Fruit fly (Drosophila melanogaster): ENCODE data around the gene okr.

The okr gene

DNA sequence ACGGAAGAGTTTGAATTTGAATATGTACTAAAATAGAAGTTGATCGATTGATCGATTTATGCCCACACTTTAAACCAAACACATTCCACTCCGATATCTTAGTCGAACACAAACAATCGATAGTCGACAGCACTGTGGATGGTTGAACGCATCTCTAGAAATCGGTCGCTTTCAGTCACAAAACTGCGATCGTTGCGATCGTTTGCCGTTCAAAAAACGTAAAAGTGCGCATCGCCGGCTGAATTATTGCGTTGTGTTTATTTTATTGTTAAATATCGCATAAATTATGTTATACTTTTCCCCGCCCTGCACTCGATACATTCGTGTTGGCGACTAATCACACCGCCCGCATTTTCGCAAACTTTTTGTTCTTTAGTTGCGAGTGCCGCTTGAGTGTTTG lies 6.6 kb upstream of the okr start, which contains the start of gene Ccdc85 (continued):
- TF ChIP-seq mirr (GFP tag; optimal IDR thresholded peaks at IDR 0.05): no peak
- TF ChIP-seq pzg (GFP tag; optimal IDR thresholded peaks at IDR 0.05): peak; percentile 80
- TF ChIP-seq CG13624 (GFP tag; optimal IDR thresholded peaks at IDR 0.05): peak; percentile 55
- TF ChIP-seq jumu (GFP tag; optimal IDR thresholded peaks at IDR 0.05): peak; percentile 18
- no peak for TF ChIP-seq cwo (GFP tag; optimal IDR thresholded peaks at IDR 0.05)
- peak; percentile 99 for TF ChIP-seq nerfin-2 (GFP tag; IDR thresholded peaks at IDR 0.05; ENCODE audit: partially characterized antibody)
- TF ChIP-seq CG7963 (GFP tag; IDR thresholded peaks at IDR 0.05; ENCODE audit: partially characterized antibody): peak; percentile 99
- TF ChIP-seq klu (GFP tag; IDR thresholded peaks at IDR 0.05): no peak
- no peak for TF ChIP-seq CG5953 (GFP tag; IDR thresholded peaks at IDR 0.05)
- TF ChIP-seq chm (GFP tag; IDR thresholded peaks at IDR 0.05): no peak
- no peak for TF ChIP-seq CG7357 (GFP tag; IDR thresholded peaks at IDR 0.05)
- no peak for TF ChIP-seq CG8765 (GFP tag; IDR thresholded peaks at IDR 0.05)
- no peak for TF ChIP-seq ssp (GFP tag; IDR thresholded peaks at IDR 0.05)
- no peak for TF ChIP-seq bowl (GFP tag; IDR thresholded peaks at IDR 0.05)
- TF ChIP-seq Gsc (GFP tag; IDR thresholded peaks at IDR 0.05): no peak
- TF ChIP-seq CG34224 (GFP tag; IDR thresholded peaks at IDR 0.05; ENCODE audit: partially characterized antibody): peak; percentile 97
- no peak for TF ChIP-seq Tbp (GFP tag; optimal IDR thresholded peaks at IDR 0.05)
- no peak for TF ChIP-seq CG8281 (tag; optimal IDR thresholded peaks at IDR 0.05)
- no peak for TF ChIP-seq CG12299 (tag; optimal IDR thresholded peaks at IDR 0.05)
- TF ChIP-seq Kr (GFP tag; optimal IDR thresholded peaks at IDR 0.05): no peak
- no peak for TF ChIP-seq Hmx (GFP tag; optimal IDR thresholded peaks at IDR 0.05)
- TF ChIP-seq CG11093 (GFP tag; IDR thresholded peaks at IDR 0.05): no peak
- TF ChIP-seq Atf3 (GFP tag; optimal IDR thresholded peaks at IDR 0.05): no peak
- TF ChIP-seq Adf1 (GFP tag; IDR thresholded peaks at IDR 0.05): no peak
- TF ChIP-seq CG4360 (GFP tag; IDR thresholded peaks at IDR 0.05): no peak
- TF ChIP-seq CG7745 (tag; optimal IDR thresholded peaks at IDR 0.05): no peak
- no peak for TF ChIP-seq crp (GFP tag; optimal IDR thresholded peaks at IDR 0.05)
- TF ChIP-seq CG3281 (GFP tag; optimal IDR thresholded peaks at IDR 0.05): no peak
- peak; percentile 90 for TF ChIP-seq unc-4 (GFP tag; IDR thresholded peaks at IDR 0.05; ENCODE audit: partially characterized antibody)
- TF ChIP-seq chif (GFP tag; optimal IDR thresholded peaks at IDR 0.05): peak in 1 of 2 experiments; percentile 24
- TF ChIP-seq yki (optimal IDR thresholded peaks at IDR 0.05): no peak
- no peak for TF ChIP-seq tap (tag; optimal IDR thresholded peaks at IDR 0.05)
- peak; percentile 19; the same call in 1 of the 2 replicates for TF ChIP-seq Rfx (GFP tag; IDR thresholded peaks at IDR 0.05)
- no peak for TF ChIP-seq CG30431 (GFP tag; optimal IDR thresholded peaks at IDR 0.05)
- TF ChIP-seq grn (GFP tag; optimal IDR thresholded peaks at IDR 0.05): no peak
- TF ChIP-seq Taf1 (GFP tag; IDR thresholded peaks at IDR 0.05): no peak
- no peak for TF ChIP-seq ase (GFP tag; IDR thresholded peaks at IDR 0.05)
- no peak for TF ChIP-seq CG11085 (GFP tag; IDR thresholded peaks at IDR 0.05)
- no peak for TF ChIP-seq CG18011 (GFP tag; optimal IDR thresholded peaks at IDR 0.05)
- no peak for TF ChIP-seq CG1792 (GFP tag; optimal IDR thresholded peaks at IDR 0.05)
- no peak for TF ChIP-seq Neu2 (GFP tag; optimal IDR thresholded peaks at IDR 0.05; ENCODE audit: borderline replicate concordance)
- no peak for TF ChIP-seq tx (GFP tag; optimal IDR thresholded peaks at IDR 0.05)
- TF ChIP-seq CG8089 (GFP tag; optimal IDR thresholded peaks at IDR 0.05): no peak
- TF ChIP-seq CG2199 (GFP tag; IDR thresholded peaks at IDR 0.05): 0 out of 3 replicates have a peak, but pooled peaks have one; percentile 10
- TF ChIP-seq onecut (GFP tag; IDR thresholded peaks at IDR 0.05): peak; percentile 10; the same call in 1 of the 2 replicates
- no peak for TF ChIP-seq CG6765 (GFP tag; optimal IDR thresholded peaks at IDR 0.05)
- no peak for TF ChIP-seq Lpt (GFP tag; optimal IDR thresholded peaks at IDR 0.05)
- TF ChIP-seq en (GFP tag; optimal IDR thresholded peaks at IDR 0.05): no peak
- no peak for TF ChIP-seq lmd (GFP tag; IDR thresholded peaks at IDR 0.05)
- no peak for TF ChIP-seq CG14965 (GFP tag; optimal IDR thresholded peaks at IDR 0.05; ENCODE audit: borderline replicate concordance)
- TF ChIP-seq CG7839 (tag; optimal IDR thresholded peaks at IDR 0.05): no peak
- TF ChIP-seq CG11560 (tag; IDR thresholded peaks at IDR 0.05): peak; percentile 50; the same call in 1 of the 3 replicates
